Worm (Caenorhabditis elegans): ENCODE measurements around the gene srw-119.

The srw-119 gene

DNA sequence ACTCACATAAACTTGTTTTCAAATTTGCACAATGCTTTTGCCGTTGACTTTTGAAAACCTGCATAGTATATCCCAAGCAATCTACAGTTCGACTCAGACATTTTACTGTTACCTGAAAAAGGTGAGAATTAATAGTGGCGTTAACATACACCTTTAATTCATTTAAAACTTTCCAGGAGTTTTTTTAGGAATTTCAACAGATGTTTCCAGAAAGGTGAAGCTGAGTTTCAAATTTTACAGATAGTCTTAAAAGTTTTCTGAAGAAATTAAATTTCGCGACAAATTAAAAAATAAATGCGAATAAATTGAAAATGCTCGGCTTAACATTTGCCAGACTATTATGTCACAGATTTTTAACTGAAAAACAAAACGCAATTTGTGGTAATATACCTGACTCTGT, at the start of gene srw-119:
TSS of gene srw-119 (minus strand) at position 101 of the 400 bp plus-strand sequence.
- TF ChIP-seq let-607 (tag; optimal IDR thresholded peaks at IDR 0.05) = no peak
- TF ChIP-seq sptf-2 (GFP tag; optimal IDR thresholded peaks at IDR 0.05) = no peak
- no peak for TF ChIP-seq Y53F4B.3 (GFP tag; IDR thresholded peaks at IDR 0.05)
- TF ChIP-seq K12H6.12 (tag; optimal IDR thresholded peaks at IDR 0.05) = no peak
- no peak for TF ChIP-seq ekl-4 (GFP tag; IDR thresholded peaks at IDR 0.05)

ce11 chrV:3046364-3046763, 46.7 kb upstream of the srw-119 start:
- TF ChIP-seq zfh-2 (GFP tag; conservative IDR thresholded peaks at IDR 0.05) (peak; percentile 78), madf-3 (GFP tag; IDR thresholded peaks at IDR 0.05) (0 out of 2 replicates have a peak, but pooled peaks have one; percentile 17), fkh-3 (tag; optimal IDR thresholded peaks at IDR 0.05) (no peak)

DNA sequence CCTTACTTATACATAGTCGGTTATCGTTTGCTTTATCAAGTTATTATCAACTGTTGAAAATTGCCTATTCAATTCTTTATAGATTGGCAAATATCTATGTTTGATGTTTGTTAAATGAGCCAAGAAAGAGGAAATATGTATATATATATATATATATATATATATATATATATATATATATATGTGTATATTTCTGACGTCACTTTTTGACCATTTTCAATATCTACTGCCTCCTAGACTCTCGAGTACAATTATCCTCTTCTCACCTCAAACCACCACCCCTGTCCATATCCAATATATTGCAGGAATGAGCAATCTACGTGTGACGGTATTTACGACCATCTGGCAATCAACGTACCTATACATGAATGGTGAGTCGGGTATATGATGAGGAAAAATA, 45.2 kb upstream of the srw-119 start, which contains the start of gene F59D6.1:
TSS of gene F59D6.1 (plus strand) at position 301 of the 400 bp plus-strand sequence.
- TF ChIP-seq lin-54 (GFP tag; optimal IDR thresholded peaks at IDR 0.05) (no peak), lag-1 (GFP tag; IDR thresholded peaks at IDR 0.05) (no peak), F10E7.11 (tag; optimal IDR thresholded peaks at IDR 0.05) (no peak), mcd-1 (GFP tag; IDR thresholded peaks at IDR 0.05) (no peak), C17E4.6 (GFP tag; IDR thresholded peaks at IDR 0.05) (no peak), zim-3 (tag; optimal IDR thresholded peaks at IDR 0.05) (no peak), madf-10 (tag; optimal IDR thresholded peaks at IDR 0.05) (no peak), hmg-20 (GFP tag; IDR thresholded peaks at IDR 0.05) (no peak), lin-35 (GFP tag; optimal IDR thresholded peaks at IDR 0.05) (no peak), F57A8.1 (GFP tag; optimal IDR thresholded peaks at IDR 0.05) (no peak), ceh-100 (GFP tag; IDR thresholded peaks at IDR 0.05) (no peak), mel-28 (tag; optimal IDR thresholded peaks at IDR 0.05; ENCODE audit: borderline replicate concordance) (no peak), sea-2 (GFP tag; IDR thresholded peaks at IDR 0.05) (no peak), fkh-3 (tag; optimal IDR thresholded peaks at IDR 0.05) (no peak), ceh-58 (GFP tag; IDR thresholded peaks at IDR 0.05) (no peak)

- no peak for TF ChIP-seq attf-3 (GFP tag; conservative IDR thresholded peaks at IDR 0.05)
- no peak for TF ChIP-seq pha-4 (tag; optimal IDR thresholded peaks at IDR 0.05)
- TF ChIP-seq F39B2.1 (GFP tag; IDR thresholded peaks at IDR 0.05) = no peak
- no peak for TF ChIP-seq zim-3 (tag; optimal IDR thresholded peaks at IDR 0.05)
- no peak for TF ChIP-seq ztf-26 (tag; optimal IDR thresholded peaks at IDR 0.05)
- no peak for TF ChIP-seq F37B4.10 (GFP tag; IDR thresholded peaks at IDR 0.05)
- TF ChIP-seq lin-54 (GFP tag; optimal IDR thresholded peaks at IDR 0.05) = no peak
- no peak for TF ChIP-seq let-526 (GFP tag; IDR thresholded peaks at IDR 0.05)
- no peak for TF ChIP-seq zfh-2 (GFP tag; conservative IDR thresholded peaks at IDR 0.05)
- no peak for TF ChIP-seq bed-1 (GFP tag; IDR thresholded peaks at IDR 0.05)
- no peak for TF ChIP-seq ceh-100 (GFP tag; IDR thresholded peaks at IDR 0.05)
- TF ChIP-seq F57A8.1 (GFP tag; optimal IDR thresholded peaks at IDR 0.05) = no peak
- TF ChIP-seq nhr-80 (tag; optimal IDR thresholded peaks at IDR 0.05) = no peak
- TF ChIP-seq die-1 (tag; optimal IDR thresholded peaks at IDR 0.05) = no peak
- no peak for TF ChIP-seq mxl-1 (tag; optimal IDR thresholded peaks at IDR 0.05)
- TF ChIP-seq lin-26 (GFP tag; IDR thresholded peaks at IDR 0.05) = no peak
- no peak for TF ChIP-seq F57C9.4 (tag; optimal IDR thresholded peaks at IDR 0.05)
- no peak for TF ChIP-seq F10E7.11 (tag; optimal IDR thresholded peaks at IDR 0.05)
- no peak for TF ChIP-seq ceh-79 (tag; optimal IDR thresholded peaks at IDR 0.05)
- TF ChIP-seq B0035.1 (tag; optimal IDR thresholded peaks at IDR 0.05) = no peak
Observed at ce11 chrV:3040930-3041329, 41.3 kb upstream of the srw-119 start.
